Worm (Caenorhabditis elegans): ENCODE measurements around the gene thn-2.

- TF ChIP-seq ztf-4 (tag; optimal IDR thresholded peaks at IDR 0.05): no peak
- TF ChIP-seq jun-1 (tag; optimal IDR thresholded peaks at IDR 0.05): no peak
- no peak for TF ChIP-seq mef-2 (tag; optimal IDR thresholded peaks at IDR 0.05)
- no peak for TF ChIP-seq nhr-90 (tag; optimal IDR thresholded peaks at IDR 0.05; ENCODE audit: poor library complexity)
- no peak for TF ChIP-seq nhr-77 (tag; optimal IDR thresholded peaks at IDR 0.05)
- TF ChIP-seq nhr-11 (tag; optimal IDR thresholded peaks at IDR 0.05): no peak
Observed at ce11 chrIV:12398437-12398836, 15.5 kb downstream of the thn-2 start, which contains the start of gene acs-20.
